Worm (Caenorhabditis elegans) whole organism, L4 larva: Measurements from ENCODE around the gene ZK856.14.

Experiments used
- F49E8.2 ChIP-seq: sonication (generic microtip); optimal IDR thresholded peaks from 2 replicates; lab custom pipeline; 2016; ENCODE audit warnings: missing compliant biosample characterization, mild to moderate bottlenecking, missing genetic modification characterization, borderline replicate concordance
- T20F7.1 ChIP-seq: fragments of 200-800 bp; sonication (Bioruptor generic); optimal IDR thresholded peaks from 2 replicates; lab custom pipeline; 2018; ENCODE audit warnings: mild to moderate bottlenecking, missing genetic modification characterization, missing compliant biosample characterization
- ceh-44 ChIP-seq: fragments of 200-800 bp; sonication (Bioruptor generic); IDR thresholded peaks from 2 replicates; pipeline ENCODE4 v1.3.6; 2022; ENCODE audit warnings: missing genetic modification reagents, missing genetic modification characterization, missing compliant biosample characterization
- hlh-30 ChIP-seq: sonication (generic microtip); optimal IDR thresholded peaks from 2 replicates; lab custom pipeline; 2017; ENCODE audit warnings: antibody characterized with exemption, mild to moderate bottlenecking, missing genetic modification characterization, missing compliant biosample characterization; ENCODE audit not compliant: insufficient read depth
- nhr-237 ChIP-seq: sonication (generic microtip); optimal IDR thresholded peaks from 2 replicates; lab custom pipeline; 2017; ENCODE audit warnings: missing biosample characterization, missing genetic modification characterization
- snpc-4 ChIP-seq: fragments of 150-350 bp; optimal IDR thresholded peaks from 2 replicates; lab custom pipeline; 2014; ENCODE audit warnings: missing biosample characterization, missing genetic modification characterization

- TF ChIP-seq T20F7.1 (no peak), ceh-44 (GFP tag; lab: Robert Waterston, UW) (no peak), hlh-30 (tag; lab: Kevin White, UChicago) (peak; percentile 20), nhr-237 (tag; lab: Kevin White, UChicago) (no peak), F49E8.2 (tag; lab: Kevin White, UChicago) (no peak), snpc-4 (tag; lab: Kevin White, UChicago) (no peak)
Observed at ce11 chrV:10244018-10244720, 27.3 kb downstream of the ZK856.14 start.
